Worm (Caenorhabditis elegans) whole organism, L2 larva: Measurements from ENCODE around the gene srbc-44.

Source experiments
- F13H6.1 ChIP-seq: sonication (generic microtip); optimal IDR thresholded peaks from 2 replicates; lab custom pipeline; 2016; ENCODE audit warnings: missing genetic modification characterization, missing compliant biosample characterization
- lin-11 ChIP-seq: fragments of 150-350 bp; sonication (generic microtip); optimal IDR thresholded peaks from 2 replicates; lab custom pipeline; 2014; ENCODE audit warnings: missing biosample characterization, missing genetic modification characterization, inconsistent platforms, mixed read lengths
- lin-13 ChIP-seq: fragments of 150-350 bp; optimal IDR thresholded peaks from 2 replicates; lab custom pipeline; 2014; ENCODE audit warnings: missing biosample characterization, missing genetic modification reagents, missing genetic modification characterization
- nhr-237 ChIP-seq: fragments of 150-350 bp; optimal IDR thresholded peaks from 2 replicates; lab custom pipeline; 2014; ENCODE audit warnings: missing biosample characterization, missing genetic modification characterization
- skn-1 ChIP-seq: sonication (generic microtip); optimal IDR thresholded peaks from 2 replicates; lab custom pipeline; 2017; ENCODE audit warnings: missing biosample characterization, missing genetic modification characterization
- snpc-4 ChIP-seq: fragments of 150-350 bp; optimal IDR thresholded peaks from 2 replicates; lab custom pipeline; 2014; ENCODE audit warnings: missing biosample characterization, missing genetic modification characterization

DNA sequence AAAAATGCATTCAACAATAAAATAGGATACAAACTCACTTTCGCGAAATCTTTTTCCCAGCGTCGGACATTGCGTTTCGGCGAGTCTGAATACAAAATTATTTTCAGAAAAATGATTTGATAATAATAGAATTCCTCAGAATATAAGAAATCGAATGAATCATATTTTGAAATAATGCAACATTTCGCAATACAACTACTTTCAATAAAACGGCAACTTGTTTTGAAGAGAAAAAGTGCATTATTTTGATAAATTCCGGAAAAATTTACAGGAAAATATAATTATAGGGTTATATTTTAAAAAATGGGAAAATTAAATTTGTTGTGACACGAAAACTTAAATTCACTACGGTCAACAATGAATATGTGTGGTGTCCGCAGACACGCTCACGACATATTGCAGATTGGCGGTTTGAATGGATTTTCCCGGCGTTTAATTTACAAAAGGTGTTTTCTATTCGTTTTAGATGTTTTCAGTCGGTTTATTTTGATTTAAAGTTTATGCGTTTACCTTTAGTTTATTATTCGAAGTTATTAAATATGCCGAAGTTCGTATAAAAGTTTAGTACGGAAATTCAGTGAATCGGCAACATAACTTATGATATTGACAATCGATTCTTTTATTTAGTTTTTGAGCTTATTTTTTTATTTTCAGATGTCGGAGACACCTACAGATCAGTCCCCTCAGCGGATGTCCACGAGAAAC, 24.9 kb downstream of the srbc-44 start, which contains the start of the genes abcf-1 and scc-3:
- no peak for TF ChIP-seq lin-11 (tag; lab: Kevin White, UChicago)
- no peak for TF ChIP-seq F13H6.1
- no peak for TF ChIP-seq nhr-237 (tag; lab: Kevin White, UChicago)
- no peak for TF ChIP-seq snpc-4 (tag; lab: Kevin White, UChicago)
- TF ChIP-seq skn-1 (tag; lab: Kevin White, UChicago) = no peak
- no peak for TF ChIP-seq lin-13 (GFP tag; lab: Kevin White, UChicago)
